Fruit fly (Drosophila melanogaster) whole organism, prepupa: ENCODE data around the gene CG15742.
A peak's percentile ranks its signal among the peaks of the same experiment; 100 is the strongest.

Experiments used
- Blimp-1 ChIP-seq: fragments of 200-800 bp; sonication (Bioruptor generic); optimal IDR thresholded peaks from 3 replicates; lab custom pipeline; 2017; ENCODE audit warnings: missing biosample characterization, missing genetic modification characterization, mild to moderate bottlenecking, moderate library complexity, missing genetic modification reagents
- CG10669 ChIP-seq: fragments of 200-800 bp; sonication (Bioruptor generic); optimal IDR thresholded peaks from 3 replicates; lab custom pipeline; 2018; ENCODE audit warnings: missing biosample characterization, mild to moderate bottlenecking, missing genetic modification characterization, moderate library complexity
- CG11294 ChIP-seq: fragments of 200-800 bp; sonication (Bioruptor generic); IDR thresholded peaks from 2 replicates; pipeline ENCODE4 v1.3.6; 2022; ENCODE audit warnings: missing biosample characterization, missing genetic modification characterization
- CG11762 ChIP-seq: fragments of 200-800 bp; sonication (Bioruptor generic); optimal IDR thresholded peaks from 3 replicates; lab custom pipeline; 2016; ENCODE audit warnings: missing biosample characterization, missing genetic modification characterization; ENCODE audit not compliant: insufficient read depth
- CG11902 ChIP-seq: fragments of 200-800 bp; sonication (Bioruptor generic); optimal IDR thresholded peaks from 3 replicates; lab custom pipeline; 2016; ENCODE audit warnings: missing biosample characterization, missing genetic modification characterization
- CG1621 ChIP-seq: fragments of 200-800 bp; sonication (Bioruptor generic); optimal IDR thresholded peaks from 3 replicates; lab custom pipeline; 2018; ENCODE audit warnings: missing biosample characterization, mild to moderate bottlenecking, missing genetic modification characterization
- CG16779 ChIP-seq: fragments of 200-800 bp; sonication (Bioruptor generic); optimal IDR thresholded peaks from 3 replicates; lab custom pipeline; 2017; ENCODE audit warnings: missing biosample characterization, mild to moderate bottlenecking, missing genetic modification characterization
- CG3032 ChIP-seq: fragments of 200-800 bp; optimal IDR thresholded peaks from 2 replicates; lab custom pipeline; 2019; ENCODE audit warnings: missing biosample characterization, mild to moderate bottlenecking, missing genetic modification characterization, moderate library complexity
- CG31627 ChIP-seq: fragments of 200-800 bp; sonication (Bioruptor generic); optimal IDR thresholded peaks from 3 replicates; lab custom pipeline; 2016; ENCODE audit warnings: missing biosample characterization, missing genetic modification characterization
- CG32006 ChIP-seq: fragments of 200-800 bp; sonication (Bioruptor generic); optimal IDR thresholded peaks from 3 replicates; lab custom pipeline; 2017; ENCODE audit warnings: missing biosample characterization, mild to moderate bottlenecking, missing genetic modification characterization
- CG34406 ChIP-seq: fragments of 200-800 bp; sonication (Bioruptor generic); optimal IDR thresholded peaks from 3 replicates; lab custom pipeline; 2016; ENCODE audit warnings: missing biosample characterization, missing genetic modification characterization
- CG3919 ChIP-seq: fragments of 200-800 bp; sonication (Bioruptor generic); optimal IDR thresholded peaks from 3 replicates; lab custom pipeline; 2016; ENCODE audit warnings: missing biosample characterization, missing genetic modification characterization
- CG4318 ChIP-seq: fragments of 200-800 bp; sonication (Bioruptor generic); optimal IDR thresholded peaks from 3 replicates; lab custom pipeline; 2017; ENCODE audit warnings: missing biosample characterization, mild to moderate bottlenecking, missing genetic modification characterization
- CG6163 ChIP-seq: fragments of 200-800 bp; sonication (Bioruptor generic); IDR thresholded peaks from 3 replicates; pipeline ENCODE4 v1.3.6; 2022; ENCODE audit warnings: missing biosample characterization, missing genetic modification characterization
- CG6276 ChIP-seq: fragments of 200-800 bp; sonication (Bioruptor generic); optimal IDR thresholded peaks from 2 replicates; lab custom pipeline; 2017; ENCODE audit warnings: missing biosample characterization, mild to moderate bottlenecking, missing genetic modification characterization
- CG6808 ChIP-seq: fragments of 200-800 bp; sonication (Bioruptor generic); optimal IDR thresholded peaks from 3 replicates; lab custom pipeline; 2017; ENCODE audit warnings: missing biosample characterization, missing genetic modification characterization, mild to moderate bottlenecking, moderate library complexity, missing genetic modification reagents
- CG7368 ChIP-seq: fragments of 200-800 bp; sonication (Bioruptor generic); optimal IDR thresholded peaks from 3 replicates; lab custom pipeline; 2016; ENCODE audit warnings: missing biosample characterization, missing genetic modification characterization
- CG8119 ChIP-seq: fragments of 200-800 bp; sonication (Bioruptor generic); IDR thresholded peaks from 3 replicates; pipeline ENCODE4 v1.3.6; 2022; ENCODE audit warnings: missing biosample characterization, missing genetic modification characterization
- CG8319 ChIP-seq: fragments of 200-800 bp; sonication (Bioruptor generic); optimal IDR thresholded peaks from 3 replicates; lab custom pipeline; 2016; ENCODE audit warnings: missing biosample characterization, missing genetic modification characterization
- CG8632 ChIP-seq: fragments of 200-800 bp; sonication (Bioruptor generic); optimal IDR thresholded peaks from 3 replicates; lab custom pipeline; 2016; ENCODE audit warnings: missing biosample characterization, missing genetic modification characterization
- CG9139 ChIP-seq: fragments of 200-800 bp; sonication (Bioruptor generic); optimal IDR thresholded peaks from 3 replicates; lab custom pipeline; 2017; ENCODE audit warnings: missing biosample characterization, mild to moderate bottlenecking, missing genetic modification characterization
- Eip75B ChIP-seq: fragments of 200-800 bp; sonication (Bioruptor generic); optimal IDR thresholded peaks from 3 replicates; lab custom pipeline; 2016; ENCODE audit warnings: missing biosample characterization, missing genetic modification characterization
- Eip78C ChIP-seq: fragments of 200-800 bp; sonication (Bioruptor generic); peaks from one replicate; lab custom pipeline; 2016; ENCODE audit warnings: missing biosample characterization, missing genetic modification characterization
- Ets21C ChIP-seq: fragments of 200-800 bp; sonication (Bioruptor generic); optimal IDR thresholded peaks from 3 replicates; lab custom pipeline; 2016; ENCODE audit warnings: missing biosample characterization, missing genetic modification characterization
- Ets96B ChIP-seq: fragments of 200-800 bp; optimal IDR thresholded peaks from 2 replicates; lab custom pipeline; 2019; ENCODE audit warnings: missing biosample characterization, mild to moderate bottlenecking, missing genetic modification characterization, moderate library complexity
- Gug ChIP-seq: fragments of 200-800 bp; sonication (Bioruptor generic); IDR thresholded peaks from 2 replicates; pipeline ENCODE4 v1.3.6; 2022; ENCODE audit warnings: missing biosample characterization, missing genetic modification characterization
- Hr38 ChIP-seq: sonication (Bioruptor generic); optimal IDR thresholded peaks from 2 replicates; lab custom pipeline; 2016; ENCODE audit warnings: missing biosample characterization, missing genetic modification characterization
- Hr39 ChIP-seq: fragments of 200-800 bp; sonication (Bioruptor generic); optimal IDR thresholded peaks from 2 replicates; lab custom pipeline; 2016; ENCODE audit warnings: missing biosample characterization, missing genetic modification characterization
- Lpt ChIP-seq: fragments of 200-800 bp; sonication (Bioruptor generic); optimal IDR thresholded peaks from 3 replicates; lab custom pipeline; 2016; ENCODE audit warnings: missing biosample characterization, missing genetic modification characterization
- Met ChIP-seq: fragments of 200-800 bp; sonication (Bioruptor generic); optimal IDR thresholded peaks from 3 replicates; lab custom pipeline; 2016; ENCODE audit warnings: missing biosample characterization, missing genetic modification characterization
- OdsH ChIP-seq: fragments of 200-800 bp; sonication (Bioruptor generic); optimal IDR thresholded peaks from 3 replicates; lab custom pipeline; 2016; ENCODE audit warnings: missing biosample characterization, missing genetic modification characterization
- Smox ChIP-seq: fragments of 200-800 bp; sonication (Bioruptor generic); optimal IDR thresholded peaks from 3 replicates; lab custom pipeline; 2016; ENCODE audit warnings: missing biosample characterization, missing genetic modification characterization
- Sox102F ChIP-seq: fragments of 200-800 bp; sonication (Bioruptor generic); optimal IDR thresholded peaks from 2 replicates; lab custom pipeline; 2016; ENCODE audit warnings: missing biosample characterization, mild to moderate bottlenecking, missing genetic modification characterization
- Sox15 ChIP-seq: fragments of 200-800 bp; sonication (Bioruptor generic); optimal IDR thresholded peaks from 3 replicates; lab custom pipeline; 2016; ENCODE audit warnings: missing biosample characterization, missing genetic modification characterization
- achi ChIP-seq: fragments of 200-800 bp; sonication (Bioruptor generic); optimal IDR thresholded peaks from 3 replicates; lab custom pipeline; 2016; ENCODE audit warnings: missing biosample characterization, missing genetic modification characterization
- acj6 ChIP-seq: fragments of 200-800 bp; sonication (Bioruptor generic); optimal IDR thresholded peaks from 3 replicates; lab custom pipeline; 2016; ENCODE audit warnings: missing biosample characterization, missing genetic modification characterization
- cyc ChIP-seq: fragments of 200-800 bp; sonication (Bioruptor generic); optimal IDR thresholded peaks from 3 replicates; lab custom pipeline; 2016; ENCODE audit warnings: missing biosample characterization, missing genetic modification characterization
- dac ChIP-seq: fragments of 200-800 bp; sonication (Bioruptor generic); optimal IDR thresholded peaks from 2 replicates; lab custom pipeline; 2017; ENCODE audit warnings: missing biosample characterization, mild to moderate bottlenecking, missing genetic modification characterization
- dsx ChIP-seq: fragments of 200-800 bp; optimal IDR thresholded peaks from 3 replicates; lab custom pipeline; 2019; ENCODE audit warnings: missing biosample characterization, mild to moderate bottlenecking, missing genetic modification characterization, moderate library complexity; ENCODE audit not compliant: poor library complexity, severe bottlenecking
- eg ChIP-seq: fragments of 200-800 bp; sonication (Bioruptor generic); IDR thresholded peaks from 3 replicates; pipeline ENCODE4 v1.3.6; 2022; ENCODE audit warnings: missing biosample characterization, missing genetic modification characterization
- esn ChIP-seq: fragments of 200-800 bp; sonication (Bioruptor generic); optimal IDR thresholded peaks from 2 replicates; lab custom pipeline; 2016; ENCODE audit warnings: missing biosample characterization, mild to moderate bottlenecking, missing genetic modification characterization, moderate library complexity
- fd59A ChIP-seq: fragments of 200-800 bp; sonication (Bioruptor generic); optimal IDR thresholded peaks from 2 replicates; lab custom pipeline; 2017; ENCODE audit warnings: missing biosample characterization, mild to moderate bottlenecking, missing genetic modification characterization, missing genetic modification reagents
- fd85E ChIP-seq: fragments of 200-800 bp; sonication (Bioruptor generic); optimal IDR thresholded peaks from 3 replicates; lab custom pipeline; 2016; ENCODE audit warnings: missing biosample characterization, missing genetic modification characterization
- fkh ChIP-seq: fragments of 200-800 bp; sonication (Bioruptor generic); optimal IDR thresholded peaks from 3 replicates; lab custom pipeline; 2017; ENCODE audit warnings: missing biosample characterization, mild to moderate bottlenecking, missing genetic modification characterization, moderate library complexity
- lz ChIP-seq: fragments of 200-800 bp; sonication (Bioruptor generic); optimal IDR thresholded peaks from 3 replicates; lab custom pipeline; 2016; ENCODE audit warnings: missing biosample characterization, missing genetic modification characterization
- pdm3 ChIP-seq: fragments of 200-800 bp; sonication (Bioruptor generic); optimal IDR thresholded peaks from 3 replicates; lab custom pipeline; 2016; ENCODE audit warnings: missing biosample characterization, missing genetic modification characterization
- salr ChIP-seq, 2 experiments: fragments of 200-800 bp; sonication (Bioruptor generic); optimal IDR thresholded peaks; 3 replicates each; lab custom pipeline; 2016 to 2018; ENCODE audit warnings: missing biosample characterization in 2 of 2, missing genetic modification characterization in 2 of 2, mild to moderate bottlenecking in 1 of 2
- spab ChIP-seq: fragments of 200-800 bp; sonication (Bioruptor generic); optimal IDR thresholded peaks from 2 replicates; lab custom pipeline; 2017; ENCODE audit warnings: missing biosample characterization, mild to moderate bottlenecking, missing genetic modification characterization, missing genetic modification reagents
- ss ChIP-seq, 2 experiments: fragments of 200-800 bp; sonication (Bioruptor generic); optimal IDR thresholded peaks; 2 replicates in 1 of 2; 3 replicates in 1 of 2; lab custom pipeline; 2017 to 2018; ENCODE audit warnings: mild to moderate bottlenecking in 2 of 2, missing biosample characterization in 2 of 2, missing genetic modification characterization in 2 of 2, moderate library complexity in 1 of 2
- svp ChIP-seq: fragments of 200-800 bp; sonication (Bioruptor generic); peaks from one replicate; lab custom pipeline; 2016; ENCODE audit warnings: missing biosample characterization, missing genetic modification characterization
- vri ChIP-seq: fragments of 200-800 bp; sonication (Bioruptor generic); optimal IDR thresholded peaks from 3 replicates; lab custom pipeline; 2016; ENCODE audit warnings: missing biosample characterization, mild to moderate bottlenecking, missing genetic modification characterization

The CG15742 gene

DNA sequence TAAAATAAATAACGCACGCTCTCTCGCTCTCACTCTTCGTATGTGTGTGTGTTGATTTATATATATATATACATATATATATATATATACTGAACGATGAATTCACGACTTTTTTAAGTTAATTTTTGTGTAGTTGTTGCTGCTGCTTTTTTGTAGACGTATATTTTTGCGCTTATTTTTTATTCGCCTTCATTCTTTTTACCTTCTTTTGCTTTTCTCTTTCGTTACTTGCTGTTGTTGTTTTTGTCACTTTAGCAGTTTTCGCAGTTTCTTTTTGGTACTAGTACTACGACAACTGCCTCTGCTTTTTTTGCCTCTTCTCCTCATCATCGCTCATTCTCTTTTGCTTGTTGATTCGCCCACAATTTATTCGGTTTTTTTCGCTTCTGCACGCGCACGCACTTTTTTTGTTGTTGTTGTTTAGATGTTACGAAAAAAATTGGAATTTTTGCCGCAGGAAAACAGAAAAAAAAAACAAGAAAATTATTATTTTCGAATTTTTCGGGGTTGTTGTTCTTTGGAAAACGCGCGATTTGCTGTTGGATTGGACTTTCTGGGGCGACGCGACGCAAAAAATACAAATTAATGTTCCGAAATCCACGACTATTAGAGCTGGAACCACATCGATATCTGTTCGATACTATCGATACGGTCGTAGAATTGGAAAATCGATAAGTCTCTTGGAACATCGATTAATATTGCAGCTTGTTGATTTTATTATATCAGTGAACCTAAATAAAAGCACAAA lies 26.9 kb upstream of the CG15742 start, which contains the start of the genes HDAC4 and CG15743:
HDAC4 (minus strand) TSS at position 632 of the 748 bp plus-strand sequence.
CG15743 (plus strand) TSS at position 707 of the 748 bp plus-strand sequence.
- TF ChIP-seq Hr39 (no peak), CG4318 (GFP tag; lab: Kevin White, UChicago) (no peak), CG32006 (GFP tag; lab: Kevin White, UChicago) (no peak), CG3032 (tag; lab: Kevin White, UChicago) (no peak), dac (GFP tag; lab: Kevin White, UChicago) (no peak), CG3919 (GFP tag; lab: Kevin White, UChicago) (no peak), CG10669 (GFP tag; lab: Kevin White, UChicago) (no peak), CG7368 (GFP tag; lab: Kevin White, UChicago) (no peak), svp (GFP tag; lab: Kevin White, UChicago) (no peak), OdsH (GFP tag; lab: Kevin White, UChicago) (no peak), CG31627 (no peak), Sox15 (GFP tag; lab: Kevin White, UChicago) (no peak), esn (GFP tag; lab: Kevin White, UChicago) (peak; percentile 56), CG16779 (tag; lab: Kevin White, UChicago) (peak; percentile 40), CG11902 (GFP tag; lab: Kevin White, UChicago) (no peak), Met (GFP tag; lab: Kevin White, UChicago) (no peak), ss (GFP tag; optimal IDR thresholded peaks at IDR 0.05; lab: Kevin White, UChicago) (peak; percentile 28 to 45), Ets96B (tag; lab: Kevin White, UChicago) (peak; percentile 27), pdm3 (GFP tag; lab: Kevin White, UChicago) (no peak), Sox102F (GFP tag; lab: Kevin White, UChicago) (no peak), Eip78C (GFP tag; lab: Kevin White, UChicago) (peak; percentile 71), CG6808 (GFP tag; lab: Kevin White, UChicago) (peak; percentile 29), Eip75B (GFP tag; lab: Kevin White, UChicago) (no peak), eg (GFP tag; lab: Robert Waterston, UW) (no peak), achi (GFP tag; lab: Kevin White, UChicago) (no peak), CG9139 (GFP tag; lab: Kevin White, UChicago) (no peak), fkh (GFP tag; lab: Kevin White, UChicago) (no peak), Smox (no peak), CG6276 (GFP tag; lab: Kevin White, UChicago) (peak; percentile 3), lz (GFP tag; lab: Kevin White, UChicago) (peak; percentile 15), CG11762 (GFP tag; lab: Kevin White, UChicago) (no peak), Blimp-1 (GFP tag; lab: Kevin White, UChicago) (no peak), fd59A (GFP tag; lab: Kevin White, UChicago) (no peak), Gug (GFP tag; lab: Robert Waterston, UW) (no peak), Lpt (no peak), CG8119 (GFP tag; lab: Robert Waterston, UW) (no peak), acj6 (GFP tag; lab: Kevin White, UChicago) (no peak), salr (GFP tag; optimal IDR thresholded peaks at IDR 0.05; lab: Kevin White, UChicago) (no peak), vri (GFP tag; lab: Kevin White, UChicago) (no peak), spab (GFP tag; lab: Kevin White, UChicago) (no peak), CG6163 (GFP tag; lab: Robert Waterston, UW) (peak; percentile 45; the same call in 1 of the 3 replicates), cyc (GFP tag; lab: Kevin White, UChicago) (no peak), dsx (GFP tag; lab: Kevin White, UChicago) (peak; percentile 1), Hr38 (no peak), CG34406 (GFP tag; lab: Kevin White, UChicago) (no peak), fd85E (no peak), CG8632 (GFP tag; lab: Kevin White, UChicago) (no peak), CG11294 (GFP tag; lab: Robert Waterston, UW) (no peak), CG8319 (GFP tag; lab: Kevin White, UChicago) (no peak), CG1621 (no peak), Ets21C (GFP tag; lab: Kevin White, UChicago) (no peak)
